Worm (Caenorhabditis elegans): ENCODE measurements around the gene C56G2.15.
A peak's percentile ranks its signal among the peaks of the same experiment; 100 is the strongest.

DNA sequence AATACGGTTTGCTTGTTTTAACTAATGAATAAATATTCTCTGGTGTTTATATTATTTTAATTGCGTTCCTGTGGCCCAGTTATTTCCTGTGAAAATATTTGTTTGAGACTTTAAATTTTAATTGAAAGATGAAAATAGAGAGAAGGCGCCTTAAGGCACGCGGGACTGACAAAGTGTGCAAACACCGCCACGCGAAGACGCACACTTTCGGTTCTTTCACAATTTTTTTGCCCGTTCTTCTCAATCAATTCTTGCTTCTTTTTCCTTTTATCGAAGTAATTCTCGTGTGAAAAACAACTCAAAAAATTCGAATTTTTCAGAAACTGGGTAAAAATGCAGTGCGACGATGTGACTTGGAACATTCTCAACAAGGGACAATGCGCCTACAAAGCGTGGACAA, 11.4 kb upstream of the C56G2.15 start, which contains the start of gene C16A3.6:
- TF ChIP-seq aly-2 (tag; optimal IDR thresholded peaks at IDR 0.05) (no peak), fos-1 (tag; optimal IDR thresholded peaks at IDR 0.05) (no peak), nhr-76 (tag; optimal IDR thresholded peaks at IDR 0.05) (no peak), ceh-82 (tag; optimal IDR thresholded peaks at IDR 0.05) (no peak), egl-27 (tag; optimal IDR thresholded peaks at IDR 0.05) (no peak), mep-1 (tag; optimal IDR thresholded peaks at IDR 0.05) (peak; percentile 22), lin-13 (GFP tag; optimal IDR thresholded peaks at IDR 0.05) (no peak), ztf-11 (tag; optimal IDR thresholded peaks at IDR 0.05) (no peak), snpc-1.2 (GFP tag; IDR thresholded peaks at IDR 0.05) (no peak), ZK546.5 (tag; optimal IDR thresholded peaks at IDR 0.05) (no peak), snpc-4 (tag; optimal IDR thresholded peaks at IDR 0.05) (no peak)

Data from whole organism, L4 larva.